Fruit fly (Drosophila melanogaster): ENCODE measurements around the gene CG1677.

DNA sequence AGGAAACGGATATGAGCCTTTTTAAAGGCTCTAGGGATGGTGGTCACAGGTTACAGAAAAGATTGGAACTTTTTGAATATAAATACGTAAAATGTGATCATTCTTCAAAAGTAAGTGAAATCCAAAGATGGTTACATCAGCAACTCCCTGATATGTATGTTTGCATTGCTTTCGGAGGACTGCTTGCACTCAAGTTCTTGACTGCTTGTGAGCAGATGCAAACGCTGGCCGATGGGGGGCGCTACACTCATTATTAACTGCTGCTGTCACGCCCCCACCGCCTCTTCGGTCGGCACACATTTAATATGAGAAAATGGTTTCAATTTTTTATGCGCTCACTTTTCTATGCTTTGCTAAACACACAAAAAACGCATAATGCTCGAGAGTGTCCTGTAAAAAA lies 55.6 kb downstream of the CG1677 start:
- TF ChIP-seq CG12768 (GFP tag; optimal IDR thresholded peaks at IDR 0.05) (no peak), CG11617 (GFP tag; optimal IDR thresholded peaks at IDR 0.05) (no peak), Clk (GFP tag; optimal IDR thresholded peaks at IDR 0.05) (no peak), toe (GFP tag; optimal IDR thresholded peaks at IDR 0.05) (no peak), CG14711 (tag; optimal IDR thresholded peaks at IDR 0.05) (no peak), Hr96 (GFP tag; optimal IDR thresholded peaks at IDR 0.05) (no peak), Mnt (GFP tag; optimal IDR thresholded peaks at IDR 0.05) (no peak)
